Fruit fly (Drosophila melanogaster) whole organism, embryonic: Measurements from ENCODE around the gene ich.

ENCODE experiments used
- Atf-2 ChIP-seq: fragments of 200-800 bp; sonication (Bioruptor generic); optimal IDR thresholded peaks from 2 replicates; lab custom pipeline; 2016; ENCODE audit warnings: missing biosample characterization, missing genetic modification characterization
- Bteb2 ChIP-seq: fragments of 200-800 bp; sonication (Bioruptor generic); optimal IDR thresholded peaks from 2 replicates; lab custom pipeline; 2016; ENCODE audit warnings: missing biosample characterization, missing genetic modification characterization
- C15 ChIP-seq: fragments of 200-800 bp; sonication (Bioruptor generic); IDR thresholded peaks from 3 replicates; pipeline ENCODE4 v1.3.6; 2022; ENCODE audit warnings: missing biosample characterization, missing genetic modification characterization
- CG1024 ChIP-seq: fragments of 200-800 bp; sonication (Bioruptor generic); IDR thresholded peaks from 2 replicates; pipeline ENCODE4 v1.3.6; 2022; ENCODE audit warnings: missing biosample characterization, missing genetic modification characterization
- CG10274 ChIP-seq: fragments of 200-800 bp; sonication (Bioruptor generic); optimal IDR thresholded peaks from 3 replicates; lab custom pipeline; 2017; ENCODE audit warnings: missing biosample characterization, mild to moderate bottlenecking, missing genetic modification characterization
- CG14014 ChIP-seq: fragments of 200-800 bp; sonication (Bioruptor generic); IDR thresholded peaks from 2 replicates; pipeline ENCODE4 v1.3.6; 2022; ENCODE audit warnings: missing biosample characterization, missing genetic modification characterization
- CG16863 ChIP-seq: fragments of 200-800 bp; sonication (Bioruptor generic); optimal IDR thresholded peaks from 3 replicates; lab custom pipeline; 2016; ENCODE audit warnings: missing biosample characterization, missing genetic modification characterization
- CG17568 ChIP-seq: fragments of 200-800 bp; sonication (Bioruptor generic); optimal IDR thresholded peaks from 2 replicates; lab custom pipeline; 2018; ENCODE audit warnings: missing biosample characterization, mild to moderate bottlenecking, missing genetic modification characterization, moderate library complexity
- CG17829 ChIP-seq: fragments of 200-800 bp; optimal IDR thresholded peaks from 2 replicates; lab custom pipeline; 2019; ENCODE audit warnings: missing biosample characterization, mild to moderate bottlenecking, missing genetic modification characterization, moderate library complexity
- CG34376 ChIP-seq: fragments of 200-800 bp; sonication (Bioruptor generic); optimal IDR thresholded peaks from 2 replicates; lab custom pipeline; 2018; ENCODE audit warnings: missing biosample characterization, mild to moderate bottlenecking, missing genetic modification characterization
- CG4424 ChIP-seq: fragments of 200-800 bp; sonication (Bioruptor generic); optimal IDR thresholded peaks from 3 replicates; lab custom pipeline; 2016; ENCODE audit warnings: missing biosample characterization, missing genetic modification characterization
- CG4617 ChIP-seq: fragments of 200-800 bp; sonication (Bioruptor generic); optimal IDR thresholded peaks from 3 replicates; lab custom pipeline; 2016; ENCODE audit warnings: missing biosample characterization, missing genetic modification characterization, borderline replicate concordance
- CG4820 ChIP-seq: fragments of 200-800 bp; sonication (Bioruptor generic); optimal IDR thresholded peaks from 3 replicates; lab custom pipeline; 2016; ENCODE audit warnings: missing biosample characterization, missing genetic modification characterization
- CG6272 ChIP-seq: fragments of 200-800 bp; sonication (Bioruptor generic); IDR thresholded peaks from 2 replicates; pipeline ENCODE4 v1.3.6; 2022; ENCODE audit warnings: missing biosample characterization, missing genetic modification characterization
- CG8290 ChIP-seq, 3 experiments: fragments of 200-800 bp; sonication (Bioruptor generic); optimal IDR thresholded peaks; 2 replicates each; lab custom pipeline; 2016 to 2019; ENCODE audit warnings: missing biosample characterization in 3 of 3, missing genetic modification characterization in 3 of 3, mild to moderate bottlenecking in 2 of 3, moderate library complexity in 1 of 3
- CG8478 ChIP-seq: fragments of >200 bp; optimal IDR thresholded peaks from 2 replicates; lab custom pipeline; 2018
- CG8924 ChIP-seq: fragments of 200-800 bp; optimal IDR thresholded peaks from 3 replicates; lab custom pipeline; 2019; ENCODE audit warnings: missing biosample characterization, mild to moderate bottlenecking, missing genetic modification characterization, moderate library complexity
- CG9609 ChIP-seq: fragments of 200-800 bp; sonication (Bioruptor generic); optimal IDR thresholded peaks from 3 replicates; lab custom pipeline; 2016; ENCODE audit warnings: missing biosample characterization, missing genetic modification characterization
- Dip3 ChIP-seq: fragments of 200-800 bp; sonication (Bioruptor generic); optimal IDR thresholded peaks from 3 replicates; lab custom pipeline; 2016; ENCODE audit warnings: missing biosample characterization, missing genetic modification characterization
- HHEX ChIP-seq: fragments of 200-800 bp; sonication (Bioruptor generic); optimal IDR thresholded peaks from 3 replicates; lab custom pipeline; 2017; ENCODE audit warnings: missing biosample characterization, mild to moderate bottlenecking, missing genetic modification characterization, missing genetic modification reagents
- HLH54F ChIP-seq: fragments of 200-800 bp; sonication (Bioruptor generic); optimal IDR thresholded peaks from 3 replicates; lab custom pipeline; 2016; ENCODE audit warnings: missing biosample characterization, missing genetic modification characterization
- Hsf ChIP-seq: fragments of 200-800 bp; sonication (Bioruptor generic); optimal IDR thresholded peaks from 3 replicates; lab custom pipeline; 2016; ENCODE audit warnings: missing biosample characterization, missing genetic modification characterization
- Kr ChIP-seq: fragments of 200-800 bp; sonication (Bioruptor generic); optimal IDR thresholded peaks from 2 replicates; lab custom pipeline; 2017; ENCODE audit warnings: missing biosample characterization, mild to moderate bottlenecking, missing genetic modification characterization
- Trl ChIP-seq, 3 experiments: fragments of >200 bp in 2 of 3; fragments of 200-800 bp in 1 of 3; sonication (Bioruptor generic) in 1 of 3; optimal IDR thresholded peaks; 2 replicates in 1 of 3; 3 replicates in 2 of 3; lab custom pipeline; 2016 to 2017; ENCODE audit warnings: missing biosample characterization in 1 of 3, missing genetic modification characterization in 1 of 3
- al ChIP-seq: fragments of 200-800 bp; sonication (Bioruptor generic); IDR thresholded peaks from 2 replicates; pipeline ENCODE4 v1.3.6; 2022; ENCODE audit warnings: missing biosample characterization, missing genetic modification characterization
- ap ChIP-seq: fragments of 200-800 bp; sonication (Bioruptor generic); IDR thresholded peaks from 2 replicates; pipeline ENCODE4 v1.3.6; 2022; ENCODE audit warnings: missing biosample characterization, missing genetic modification characterization
- caup ChIP-seq: fragments of 200-800 bp; sonication (Bioruptor generic); optimal IDR thresholded peaks from 3 replicates; lab custom pipeline; 2017; ENCODE audit warnings: missing biosample characterization, mild to moderate bottlenecking, missing genetic modification characterization, moderate library complexity; ENCODE audit not compliant: severe bottlenecking
- chif ChIP-seq, 2 experiments: fragments of 200-800 bp; sonication (Bioruptor generic); optimal IDR thresholded peaks; 3 replicates each; lab custom pipeline; 2016; ENCODE audit warnings: missing biosample characterization in 2 of 2, missing genetic modification characterization in 2 of 2
- ci ChIP-seq: fragments of 200-800 bp; sonication (Bioruptor generic); IDR thresholded peaks from 3 replicates; pipeline ENCODE4 v1.3.6; 2022; ENCODE audit warnings: missing biosample characterization, missing genetic modification characterization
- corto ChIP-seq: fragments of 200-800 bp; sonication (Bioruptor generic); optimal IDR thresholded peaks from 2 replicates; lab custom pipeline; 2016; ENCODE audit warnings: missing biosample characterization, mild to moderate bottlenecking, missing genetic modification characterization, moderate library complexity
- dmrt99B ChIP-seq: fragments of 200-800 bp; sonication (Bioruptor generic); optimal IDR thresholded peaks from 2 replicates; lab custom pipeline; 2018; ENCODE audit warnings: missing biosample characterization, mild to moderate bottlenecking, missing genetic modification characterization, moderate library complexity
- esg ChIP-seq: fragments of 200-800 bp; sonication (Bioruptor generic); conservative IDR thresholded peaks from 2 replicates; pipeline ENCODE4 v1.3.6; 2022; ENCODE audit warnings: missing biosample characterization, missing genetic modification characterization
- eve ChIP-seq, 2 experiments: fragments of >200 bp; optimal IDR thresholded peaks; 2 replicates each; lab custom pipeline; 2017; ENCODE audit warnings: missing biosample characterization in 2 of 2, missing genetic modification characterization in 2 of 2
- gce ChIP-seq: fragments of 200-800 bp; sonication (Bioruptor generic); IDR thresholded peaks from 3 replicates; pipeline ENCODE4 v1.3.6; 2022; ENCODE audit warnings: missing biosample characterization, missing genetic modification characterization
- gcm2 ChIP-seq: fragments of 200-800 bp; sonication (Bioruptor generic); optimal IDR thresholded peaks from 2 replicates; lab custom pipeline; 2016; ENCODE audit warnings: missing biosample characterization, missing genetic modification characterization
- grau ChIP-seq: fragments of 200-800 bp; optimal IDR thresholded peaks from 3 replicates; lab custom pipeline; 2019; ENCODE audit warnings: missing biosample characterization, mild to moderate bottlenecking, missing genetic modification characterization, moderate library complexity
- hbn ChIP-seq: fragments of 200-800 bp; sonication (Bioruptor generic); IDR thresholded peaks from 2 replicates; pipeline ENCODE4 v1.3.6; 2022; ENCODE audit warnings: missing biosample characterization, missing genetic modification characterization; ENCODE audit not compliant: partially characterized antibody
- ind ChIP-seq: fragments of 200-800 bp; sonication (Bioruptor generic); optimal IDR thresholded peaks from 3 replicates; lab custom pipeline; 2016; ENCODE audit warnings: missing biosample characterization, missing genetic modification characterization
- ken ChIP-seq: fragments of 200-800 bp; sonication (Bioruptor generic); IDR thresholded peaks from 3 replicates; pipeline ENCODE4 v1.3.6; 2022; ENCODE audit warnings: missing biosample characterization, missing genetic modification characterization
- mirr ChIP-seq: fragments of 200-800 bp; sonication (Bioruptor generic); optimal IDR thresholded peaks from 3 replicates; lab custom pipeline; 2018; ENCODE audit warnings: missing biosample characterization, mild to moderate bottlenecking, missing genetic modification characterization
- nmo ChIP-seq: fragments of 200-800 bp; sonication (Bioruptor generic); optimal IDR thresholded peaks from 2 replicates; lab custom pipeline; 2018; ENCODE audit warnings: missing biosample characterization, mild to moderate bottlenecking, missing genetic modification characterization, moderate library complexity
- oc ChIP-seq: fragments of 200-800 bp; sonication (Bioruptor generic); optimal IDR thresholded peaks from 2 replicates; lab custom pipeline; 2018; ENCODE audit warnings: missing biosample characterization, mild to moderate bottlenecking, missing genetic modification characterization, moderate library complexity
- psq ChIP-seq: fragments of 200-800 bp; sonication (Bioruptor generic); optimal IDR thresholded peaks from 2 replicates; lab custom pipeline; 2017; ENCODE audit warnings: missing biosample characterization, missing genetic modification characterization
- sc ChIP-seq, 3 experiments: fragments of >200 bp in 2 of 3; fragments of 200-800 bp in 1 of 3; sonication (Bioruptor generic) in 1 of 3; optimal IDR thresholded peaks; 2 replicates in 2 of 3; 3 replicates in 1 of 3; lab custom pipeline; 2017; ENCODE audit warnings: mild to moderate bottlenecking in 1 of 3, missing biosample characterization in 1 of 3, missing genetic modification characterization in 1 of 3, missing genetic modification reagents in 1 of 3
- sens ChIP-seq: fragments of 200-800 bp; sonication (Bioruptor generic); peaks from one replicate; lab custom pipeline; 2016; ENCODE audit warnings: missing biosample characterization, missing genetic modification characterization
- shn ChIP-seq: fragments of 200-800 bp; sonication (Bioruptor generic); optimal IDR thresholded peaks from 3 replicates; lab custom pipeline; 2016; ENCODE audit warnings: missing biosample characterization, missing genetic modification characterization
- so ChIP-seq: fragments of 200-800 bp; sonication (Bioruptor generic); IDR thresholded peaks from 3 replicates; pipeline ENCODE4 v1.3.6; 2022; ENCODE audit warnings: missing biosample characterization, missing genetic modification characterization
- sob ChIP-seq: fragments of 200-800 bp; sonication (Bioruptor generic); IDR thresholded peaks from 2 replicates; pipeline ENCODE4 v1.3.6; 2022; ENCODE audit warnings: missing biosample characterization, missing genetic modification characterization

ich gene

dm6 chr3R:8927817-8928625 lies 34.8 kb downstream of the ich start (continued):
- TF ChIP-seq ken (peak; percentile 44; the same call in 1 of the 3 replicates), esg (GFP tag; lab: Robert Waterston, UW) (peak; percentile 38; the same call in 1 of the 2 replicates), gcm2 (GFP tag; lab: Kevin White, UChicago) (no peak), hbn (GFP tag; lab: Robert Waterston, UW) (no peak), so (GFP tag; lab: Robert Waterston, UW) (no peak), C15 (GFP tag; lab: Robert Waterston, UW) (no peak), CG8478 (no peak), CG4424 (GFP tag; lab: Kevin White, UChicago) (peak; percentile 80), CG8290 (GFP tag; optimal IDR thresholded peaks at IDR 0.05; lab: Kevin White, UChicago) (peak; percentile 8), CG8290 (tag; optimal IDR thresholded peaks at IDR 0.05; lab: Kevin White, UChicago) (peak; percentile 59 to 65), al (GFP tag; lab: Robert Waterston, UW) (no peak), Trl (optimal IDR thresholded peaks at IDR 0.05; lab: Kevin White, UChicago) (peak in 1 of 2 experiments; percentile 19), Trl (GFP tag; optimal IDR thresholded peaks at IDR 0.05; lab: Kevin White, UChicago) (peak; percentile 61), CG14014 (GFP tag; lab: Robert Waterston, UW) (no peak), CG17829 (tag; lab: Kevin White, UChicago) (peak; percentile 90), CG9609 (GFP tag; lab: Kevin White, UChicago) (peak; percentile 68), HLH54F (GFP tag; lab: Kevin White, UChicago) (peak; percentile 25), CG16863 (GFP tag; lab: Kevin White, UChicago) (peak; percentile 63), ind (GFP tag; lab: Kevin White, UChicago) (peak; percentile 81), CG10274 (GFP tag; lab: Kevin White, UChicago) (peak; percentile 69), oc (tag; lab: Kevin White, UChicago) (no peak), CG1024 (GFP tag; lab: Robert Waterston, UW) (peak; percentile 40; the same call in 1 of the 2 replicates), shn (peak; percentile 54), dmrt99B (tag; lab: Kevin White, UChicago) (peak; percentile 85), eve (GFP tag; optimal IDR thresholded peaks at IDR 0.05; lab: Kevin White, UChicago) (peak; percentile 78 to 84), ap (GFP tag; lab: Robert Waterston, UW) (0 out of 2 replicates have a peak, but pooled peaks have one; percentile 24), corto (GFP tag; lab: Kevin White, UChicago) (peak; percentile 69), sens (GFP tag; lab: Kevin White, UChicago) (peak; percentile 97), Bteb2 (GFP tag; lab: Kevin White, UChicago) (peak; percentile 46), chif (GFP tag; optimal IDR thresholded peaks at IDR 0.05; lab: Kevin White, UChicago) (peak; percentile 83 to 91), HHEX (peak; percentile 60), caup (peak; percentile 59), Kr (GFP tag; lab: Kevin White, UChicago) (no peak), sc (optimal IDR thresholded peaks at IDR 0.05; lab: Kevin White, UChicago) (no peak), sc (GFP tag; optimal IDR thresholded peaks at IDR 0.05; lab: Kevin White, UChicago) (peak; percentile 50), Dip3 (GFP tag; lab: Kevin White, UChicago) (peak; percentile 36), mirr (GFP tag; lab: Kevin White, UChicago) (no peak), nmo (peak; percentile 84), grau (tag; lab: Kevin White, UChicago) (peak; percentile 80), Hsf (GFP tag; lab: Kevin White, UChicago) (peak; percentile 72), psq (no peak), CG4820 (GFP tag; lab: Kevin White, UChicago) (peak; percentile 75), ci (GFP tag; lab: Robert Waterston, UW) (peak; percentile 51; the same call in 1 of the 3 replicates), CG6272 (GFP tag; lab: Robert Waterston, UW) (no peak), CG34376 (GFP tag; lab: Kevin White, UChicago) (peak; percentile 22), CG8924 (tag; lab: Kevin White, UChicago) (peak; percentile 85), sob (GFP tag; lab: Robert Waterston, UW) (peak; percentile 50; the same call in 1 of the 2 replicates), gce (GFP tag; lab: Robert Waterston, UW) (0 out of 3 replicates have a peak, but pooled peaks have one; percentile 62), CG17568 (GFP tag; lab: Kevin White, UChicago) (peak; percentile 71), Atf-2 (GFP tag; lab: Kevin White, UChicago) (peak; percentile 83), CG4617 (no peak)
